Fruit fly (Drosophila melanogaster) whole organism, embryonic: ENCODE measurements around the gene CG6800.
A peak's percentile ranks its signal among the peaks of the same experiment; 100 is the strongest.

Source experiments
- CG11504 ChIP-seq: fragments of 200-800 bp; sonication (Bioruptor generic); optimal IDR thresholded peaks from 3 replicates; lab custom pipeline; 2019; ENCODE audit warnings: missing biosample characterization, mild to moderate bottlenecking, missing genetic modification characterization, moderate library complexity
- CG12071 ChIP-seq: fragments of 200-800 bp; sonication (Bioruptor generic); optimal IDR thresholded peaks from 3 replicates; lab custom pipeline; 2018; ENCODE audit warnings: missing biosample characterization, mild to moderate bottlenecking, missing genetic modification characterization
- CG12659 ChIP-seq: fragments of 200-800 bp; sonication (Bioruptor generic); optimal IDR thresholded peaks from 3 replicates; lab custom pipeline; 2017; ENCODE audit warnings: mild to moderate bottlenecking, missing biosample characterization, missing genetic modification reagents, missing genetic modification characterization
- CG12744 ChIP-seq: fragments of 200-800 bp; sonication (Bioruptor generic); optimal IDR thresholded peaks from 2 replicates; lab custom pipeline; 2016; ENCODE audit warnings: missing biosample characterization, missing genetic modification characterization
- CG13287 ChIP-seq: fragments of 200-800 bp; sonication (Bioruptor generic); IDR thresholded peaks from 2 replicates; pipeline ENCODE4 v1.3.6; 2022; ENCODE audit warnings: missing biosample characterization, missing genetic modification characterization; ENCODE audit not compliant: partially characterized antibody
- CG15514 ChIP-seq: fragments of 200-800 bp; sonication (Bioruptor generic); optimal IDR thresholded peaks from 3 replicates; lab custom pipeline; 2017; ENCODE audit warnings: missing biosample characterization, missing genetic modification characterization, mild to moderate bottlenecking, moderate library complexity, missing genetic modification reagents
- CG30403 ChIP-seq: fragments of 200-800 bp; sonication (Bioruptor generic); optimal IDR thresholded peaks from 3 replicates; lab custom pipeline; 2016; ENCODE audit warnings: missing biosample characterization, missing genetic modification characterization
- CG32772 ChIP-seq: fragments of 200-800 bp; sonication (Bioruptor generic); IDR thresholded peaks from 2 replicates; pipeline ENCODE4 v1.3.6; 2022; ENCODE audit warnings: missing biosample characterization, missing genetic modification characterization
- CG3726 ChIP-seq: fragments of 200-800 bp; sonication (Bioruptor generic); IDR thresholded peaks from 3 replicates; pipeline ENCODE4, ENCODE4 v1.3.6; 2022; ENCODE audit warnings: missing biosample characterization, missing genetic modification characterization
- CG3995 ChIP-seq: fragments of 200-800 bp; sonication (Bioruptor generic); optimal IDR thresholded peaks from 3 replicates; lab custom pipeline; 2016; ENCODE audit warnings: missing biosample characterization, missing genetic modification characterization
- CG4617 ChIP-seq: fragments of 200-800 bp; sonication (Bioruptor generic); optimal IDR thresholded peaks from 3 replicates; lab custom pipeline; 2016; ENCODE audit warnings: missing biosample characterization, missing genetic modification characterization, borderline replicate concordance
- CG8944 ChIP-seq: fragments of 200-800 bp; sonication (Bioruptor generic); optimal IDR thresholded peaks from 3 replicates; lab custom pipeline; 2016; ENCODE audit warnings: missing biosample characterization, missing genetic modification characterization
- CG9797 ChIP-seq: fragments of 200-800 bp; sonication (Bioruptor generic); optimal IDR thresholded peaks from 3 replicates; lab custom pipeline; 2018; ENCODE audit warnings: missing biosample characterization, mild to moderate bottlenecking, missing genetic modification characterization
- CTCF ChIP-seq: fragments of 200-800 bp; sonication (Bioruptor generic); optimal IDR thresholded peaks from 2 replicates; lab custom pipeline; 2017; ENCODE audit warnings: missing biosample characterization, mild to moderate bottlenecking, missing genetic modification characterization, moderate library complexity
- D19A ChIP-seq: fragments of 200-800 bp; optimal IDR thresholded peaks from 3 replicates; lab custom pipeline; 2019; ENCODE audit warnings: missing biosample characterization, mild to moderate bottlenecking, missing genetic modification characterization, moderate library complexity
- Dip2 ChIP-seq: fragments of 200-800 bp; sonication (Bioruptor generic); IDR thresholded peaks from 2 replicates; pipeline ENCODE4 v1.3.6; 2022; ENCODE audit warnings: missing biosample characterization, missing genetic modification characterization
- Doc3 ChIP-seq: fragments of 200-800 bp; sonication (Bioruptor generic); IDR thresholded peaks from 3 replicates; pipeline ENCODE4 v1.3.6; 2022; ENCODE audit warnings: missing biosample characterization, missing genetic modification characterization; ENCODE audit not compliant: partially characterized antibody
- Dp ChIP-seq: fragments of 200-800 bp; sonication (Bioruptor generic); optimal IDR thresholded peaks from 2 replicates; lab custom pipeline; 2018; ENCODE audit warnings: missing biosample characterization, mild to moderate bottlenecking, missing genetic modification characterization, moderate library complexity
- Elba2 ChIP-seq: fragments of 200-800 bp; sonication (Bioruptor generic); optimal IDR thresholded peaks from 3 replicates; lab custom pipeline; 2016; ENCODE audit warnings: missing biosample characterization, missing genetic modification characterization
- Fer2 ChIP-seq: fragments of 200-800 bp; sonication (Bioruptor generic); optimal IDR thresholded peaks from 2 replicates; lab custom pipeline; 2018; ENCODE audit warnings: missing biosample characterization, mild to moderate bottlenecking, missing genetic modification characterization, moderate library complexity
- GATAe ChIP-seq: fragments of 200-800 bp; sonication (Bioruptor generic); conservative IDR thresholded peaks from 2 replicates; pipeline ENCODE4 v1.3.6; 2022; ENCODE audit warnings: missing biosample characterization, missing genetic modification characterization
- HLH3B ChIP-seq: fragments of 200-800 bp; sonication (Bioruptor generic); IDR thresholded peaks from 2 replicates; pipeline ENCODE4 v1.3.6; 2022; ENCODE audit warnings: missing biosample characterization, missing genetic modification characterization
- Hey ChIP-seq: fragments of 200-800 bp; sonication (Bioruptor generic); optimal IDR thresholded peaks from 3 replicates; lab custom pipeline; 2018; ENCODE audit warnings: missing biosample characterization, mild to moderate bottlenecking, missing genetic modification characterization
- Hr78 ChIP-seq, 2 experiments: fragments of 200-800 bp in 1 of 2; fragments of >200 bp in 1 of 2; sonication (Bioruptor generic) in 1 of 2; optimal IDR thresholded peaks; 2 replicates each; lab custom pipeline; 2017 to 2019; ENCODE audit warnings: missing biosample characterization in 2 of 2, missing genetic modification characterization in 2 of 2, mild to moderate bottlenecking in 1 of 2, moderate library complexity in 1 of 2
- Max ChIP-seq: fragments of 200-800 bp; sonication (Bioruptor generic); optimal IDR thresholded peaks from 2 replicates; lab custom pipeline; 2016; ENCODE audit warnings: missing biosample characterization, mild to moderate bottlenecking, missing genetic modification characterization
- Myb ChIP-seq: fragments of 200-800 bp; sonication (Bioruptor generic); optimal IDR thresholded peaks from 2 replicates; lab custom pipeline; 2016; ENCODE audit warnings: missing biosample characterization, missing genetic modification characterization
- Nf-YB ChIP-seq: fragments of 200-800 bp; sonication (Bioruptor generic); optimal IDR thresholded peaks from 3 replicates; lab custom pipeline; 2019; ENCODE audit warnings: missing biosample characterization, mild to moderate bottlenecking, missing genetic modification characterization, moderate library complexity
- PHDP ChIP-seq: fragments of 200-800 bp; sonication (Bioruptor generic); optimal IDR thresholded peaks from 3 replicates; lab custom pipeline; 2018; ENCODE audit warnings: missing biosample characterization, mild to moderate bottlenecking, missing genetic modification characterization, moderate library complexity
- Pdp1 ChIP-seq, 2 experiments: fragments of 200-800 bp; sonication (Bioruptor generic); optimal IDR thresholded peaks; 3 replicates each; lab custom pipeline; 2016; ENCODE audit warnings: missing biosample characterization in 2 of 2, missing genetic modification characterization in 2 of 2, mild to moderate bottlenecking in 1 of 2, moderate library complexity in 1 of 2
- Six4 ChIP-seq: fragments of 200-800 bp; sonication (Bioruptor generic); optimal IDR thresholded peaks from 2 replicates; lab custom pipeline; 2016; ENCODE audit warnings: missing biosample characterization, missing genetic modification characterization
- Spps ChIP-seq: fragments of 200-800 bp; sonication (Bioruptor generic); optimal IDR thresholded peaks from 2 replicates; lab custom pipeline; 2018; ENCODE audit warnings: missing biosample characterization, mild to moderate bottlenecking, missing genetic modification characterization
- YL-1 ChIP-seq: fragments of 200-800 bp; sonication (Bioruptor generic); optimal IDR thresholded peaks from 3 replicates; lab custom pipeline; 2017; ENCODE audit warnings: missing biosample characterization, mild to moderate bottlenecking, missing genetic modification characterization
- ara ChIP-seq: fragments of 200-800 bp; sonication (Bioruptor generic); IDR thresholded peaks from 2 replicates; pipeline ENCODE4 v1.3.6; 2022; ENCODE audit warnings: missing biosample characterization, missing genetic modification characterization
- chinmo ChIP-seq: fragments of 200-800 bp; sonication (Bioruptor generic); IDR thresholded peaks from 4 replicates; pipeline ENCODE4 v1.3.6; 2022; ENCODE audit warnings: missing biosample characterization, missing genetic modification characterization; ENCODE audit not compliant: partially characterized antibody
- crc ChIP-seq: fragments of 200-800 bp; sonication (Bioruptor generic); optimal IDR thresholded peaks from 2 replicates; lab custom pipeline; 2016; ENCODE audit warnings: missing biosample characterization, missing genetic modification characterization
- cwo ChIP-seq: fragments of 200-800 bp; sonication (Bioruptor generic); optimal IDR thresholded peaks from 3 replicates; lab custom pipeline; 2017; ENCODE audit warnings: missing biosample characterization, missing genetic modification characterization, mild to moderate bottlenecking, moderate library complexity, missing genetic modification reagents
- dm ChIP-seq: fragments of 200-800 bp; sonication (Bioruptor generic); optimal IDR thresholded peaks from 3 replicates; lab custom pipeline; 2016; ENCODE audit warnings: missing biosample characterization, missing genetic modification characterization
- ems ChIP-seq: fragments of 200-800 bp; sonication (Bioruptor generic); optimal IDR thresholded peaks from 3 replicates; lab custom pipeline; 2016; ENCODE audit warnings: missing biosample characterization, missing genetic modification characterization
- eyg ChIP-seq: fragments of 200-800 bp; sonication (Bioruptor generic); optimal IDR thresholded peaks from 3 replicates; lab custom pipeline; 2016; ENCODE audit warnings: missing biosample characterization, missing genetic modification characterization
- kah ChIP-seq: fragments of 200-800 bp; sonication (Bioruptor generic); optimal IDR thresholded peaks from 2 replicates; lab custom pipeline; 2018; ENCODE audit warnings: missing biosample characterization, mild to moderate bottlenecking, missing genetic modification characterization
- kay ChIP-seq: fragments of 200-800 bp; sonication (Bioruptor generic); optimal IDR thresholded peaks from 2 replicates; lab custom pipeline; 2016; ENCODE audit warnings: missing biosample characterization, missing genetic modification characterization
- ken ChIP-seq: fragments of 200-800 bp; sonication (Bioruptor generic); IDR thresholded peaks from 3 replicates; pipeline ENCODE4 v1.3.6; 2022; ENCODE audit warnings: missing biosample characterization, missing genetic modification characterization
- kni ChIP-seq: fragments of 200-800 bp; sonication (Bioruptor generic); optimal IDR thresholded peaks from 3 replicates; lab custom pipeline; 2017; ENCODE audit warnings: mild to moderate bottlenecking, missing biosample characterization, missing genetic modification reagents, missing genetic modification characterization
- pnt ChIP-seq: fragments of 200-800 bp; sonication (Bioruptor generic); optimal IDR thresholded peaks from 3 replicates; lab custom pipeline; 2016; ENCODE audit warnings: missing biosample characterization, missing genetic modification characterization
- sens ChIP-seq: fragments of 200-800 bp; sonication (Bioruptor generic); peaks from one replicate; lab custom pipeline; 2016; ENCODE audit warnings: missing biosample characterization, missing genetic modification characterization
- ssp ChIP-seq: fragments of 200-800 bp; sonication (Bioruptor generic); IDR thresholded peaks from 2 replicates; pipeline ENCODE4 v1.3.6; 2022; ENCODE audit warnings: missing biosample characterization, missing genetic modification characterization
- trem ChIP-seq: fragments of 200-800 bp; optimal IDR thresholded peaks from 3 replicates; lab custom pipeline; 2019; ENCODE audit warnings: missing biosample characterization, mild to moderate bottlenecking, missing genetic modification characterization, moderate library complexity
- usp ChIP-seq: fragments of >200 bp; optimal IDR thresholded peaks from 2 replicates; lab custom pipeline; 2017; ENCODE audit warnings: missing biosample characterization, missing genetic modification characterization

CG6800 gene

DNA sequence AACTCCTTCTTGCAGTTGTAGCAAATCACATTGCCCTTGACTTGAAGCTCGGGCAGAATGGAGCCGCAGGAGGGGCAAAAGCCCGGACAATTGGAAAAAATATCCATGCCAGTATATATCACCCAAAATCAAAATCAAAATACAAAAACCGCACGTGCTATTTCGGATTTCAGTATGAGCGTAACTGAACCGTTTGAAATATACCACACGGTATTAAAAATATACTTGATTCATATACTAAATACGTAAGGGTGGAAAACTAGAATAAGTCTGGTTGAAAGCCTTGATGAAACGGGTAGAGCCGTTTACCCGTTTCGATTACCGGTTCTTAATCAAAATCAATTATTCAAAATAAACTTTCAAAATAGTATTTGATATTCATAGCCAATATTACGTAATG, 1.7 kb downstream of the CG6800 start, which contains the start of gene Polr1H (continued):
- TF ChIP-seq cwo = peak; percentile 91
- TF ChIP-seq kni = no peak
- TF ChIP-seq Nf-YB = no peak
- TF ChIP-seq CG3726 = no peak
- no peak for TF ChIP-seq ken
- peak; percentile 24 for TF ChIP-seq CTCF
- no peak for TF ChIP-seq Fer2 (tag; lab: Kevin White, UChicago)
- peak; percentile 75 for TF ChIP-seq CG11504 (tag; lab: Kevin White, UChicago)
- TF ChIP-seq CG32772 (GFP tag; lab: Robert Waterston, UW) = no peak
- TF ChIP-seq ssp (GFP tag; lab: Robert Waterston, UW) = no peak
- no peak for TF ChIP-seq crc (GFP tag; lab: Kevin White, UChicago)
- TF ChIP-seq Dip2 (GFP tag; lab: Robert Waterston, UW) = no peak
- TF ChIP-seq GATAe (GFP tag; lab: Robert Waterston, UW) = no peak
- TF ChIP-seq CG13287 = peak; percentile 59
- no peak for TF ChIP-seq usp
- TF ChIP-seq Myb (GFP tag; lab: Kevin White, UChicago) = peak; percentile 78
- TF ChIP-seq trem (tag; lab: Kevin White, UChicago) = peak; percentile 69
- TF ChIP-seq eyg = no peak
- no peak for TF ChIP-seq Doc3 (GFP tag; lab: Robert Waterston, UW)
- TF ChIP-seq Hey = no peak
- TF ChIP-seq Dp (GFP tag; lab: Kevin White, UChicago) = peak; percentile 81
- TF ChIP-seq ara (GFP tag; lab: Robert Waterston, UW) = no peak
- no peak for TF ChIP-seq CG8944 (GFP tag; lab: Kevin White, UChicago)
- no peak for TF ChIP-seq CG3995 (GFP tag; lab: Kevin White, UChicago)
- TF ChIP-seq pnt (GFP tag; lab: Kevin White, UChicago) = no peak
- no peak for TF ChIP-seq HLH3B (GFP tag; lab: Robert Waterston, UW)
- no peak for TF ChIP-seq ems (GFP tag; lab: Kevin White, UChicago)
- TF ChIP-seq CG15514 (GFP tag; lab: Kevin White, UChicago) = peak; percentile 91
- peak; percentile 56 for TF ChIP-seq YL-1 (GFP tag; lab: Kevin White, UChicago)
- peak; percentile 23 for TF ChIP-seq CG4617 (GFP tag; lab: Kevin White, UChicago)
- TF ChIP-seq sens (GFP tag; lab: Kevin White, UChicago) = peak; percentile 90
- no peak for TF ChIP-seq PHDP
- TF ChIP-seq CG30403 (GFP tag; lab: Kevin White, UChicago) = no peak
- TF ChIP-seq CG12744 (GFP tag; lab: Kevin White, UChicago) = no peak
- no peak for TF ChIP-seq Hr78 (GFP tag; optimal IDR thresholded peaks at IDR 0.05; lab: Kevin White, UChicago)
- no peak for TF ChIP-seq kah (GFP tag; lab: Kevin White, UChicago)
- no peak for TF ChIP-seq CG12071
- TF ChIP-seq Spps (tag; lab: Kevin White, UChicago) = no peak
- no peak for TF ChIP-seq kay (GFP tag; lab: Kevin White, UChicago)
- no peak for TF ChIP-seq D19A
- 0 out of 4 replicates have a peak, but pooled peaks have one; percentile 57 for TF ChIP-seq chinmo (GFP tag; lab: Robert Waterston, UW)
- peak; percentile 74 for TF ChIP-seq CG9797
- TF ChIP-seq Pdp1 (GFP tag; optimal IDR thresholded peaks at IDR 0.05; lab: Kevin White, UChicago) = peak in 1 of 2 experiments; percentile 75
- TF ChIP-seq dm (GFP tag; lab: Kevin White, UChicago) = peak; percentile 90
- no peak for TF ChIP-seq Six4
- TF ChIP-seq Elba2 (GFP tag; lab: Kevin White, UChicago) = no peak
- TF ChIP-seq CG12659 = peak; percentile 37
- peak; percentile 87 for TF ChIP-seq Max (GFP tag; lab: Kevin White, UChicago)
